Worm (Caenorhabditis elegans) whole organism, L4 larva: ENCODE measurements around the gene R04E5.8.

Experiments
- ceh-28 ChIP-seq: fragments of 150-350 bp; optimal IDR thresholded peaks from 2 replicates; lab custom pipeline; 2014; ENCODE audit warnings: missing biosample characterization, missing genetic modification reagents, missing genetic modification characterization
- pha-4 ChIP-seq, 2 experiments: fragments of 150-350 bp in 1 of 2; fragments of 200-800 bp in 1 of 2; sonication (Bioruptor generic) in 1 of 2; IDR thresholded peaks in 1 of 2; optimal IDR thresholded peaks in 1 of 2; 2 replicates each; pipeline versions ENCODE4 v1.3.6 to Lab custom; 2014 to 2022; ENCODE audit warnings: missing genetic modification characterization in 2 of 2, missing genetic modification reagents in 2 of 2, missing biosample characterization in 1 of 2, missing compliant biosample characterization in 1 of 2
- rbr-2 ChIP-seq: sonication (generic microtip); optimal IDR thresholded peaks from 2 replicates; lab custom pipeline; 2016; ENCODE audit warnings: missing genotype, missing genetic modification characterization, missing compliant biosample characterization

DNA sequence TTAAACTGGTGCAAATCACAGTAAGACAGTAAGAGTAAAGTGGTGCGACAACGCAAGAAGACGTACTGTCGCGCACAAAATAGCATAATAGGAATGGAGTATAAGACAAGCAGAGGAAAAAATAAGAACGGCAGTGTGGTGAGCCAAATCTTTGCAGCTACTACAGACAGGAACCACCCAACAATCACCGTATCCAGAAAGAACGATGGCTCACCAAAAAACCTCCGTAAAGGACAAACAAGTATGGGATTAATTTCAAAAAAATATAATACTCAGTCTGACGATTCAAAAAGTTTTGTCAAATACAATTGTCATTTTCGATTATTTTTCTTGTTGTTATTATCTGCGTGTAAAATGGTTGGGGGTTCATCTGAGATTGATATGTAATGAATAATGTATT is 48.5 kb upstream of the R04E5.8 start:
- TF ChIP-seq ceh-28 (tag; lab: Kevin White, UChicago) (no peak), rbr-2 (tag; lab: Kevin White, UChicago) (no peak), pha-4 (GFP tag; IDR thresholded peaks at IDR 0.05; lab: Robert Waterston, UW) (no peak), pha-4 (tag; optimal IDR thresholded peaks at IDR 0.05; lab: Kevin White, UChicago) (no peak)
